Worm (Caenorhabditis elegans) whole organism, midembryonic: ENCODE data around the gene C33F10.8.

Experiments used
- flt-1 ChIP-seq: fragments of 200-800 bp; sonication (Bioruptor generic); IDR thresholded peaks from 2 replicates; pipeline ENCODE4 v1.3.6; 2022; ENCODE audit warnings: missing genetic modification characterization, missing compliant biosample characterization
- med-1 ChIP-seq: sonication (generic microtip); optimal IDR thresholded peaks from 2 replicates; lab custom pipeline; 2017; ENCODE audit warnings: missing genetic modification characterization, mild to moderate bottlenecking, missing compliant biosample characterization, antibody characterized with exemption, missing genetic modification reagents; ENCODE audit not compliant: insufficient read depth
- ref-1 ChIP-seq: fragments of 200-800 bp; sonication (Bioruptor generic); conservative IDR thresholded peaks from 2 replicates; pipeline ENCODE4 v1.3.6; 2022; ENCODE audit warnings: missing genetic modification reagents, missing genetic modification characterization, missing compliant biosample characterization
- tab-1 ChIP-seq: fragments of 200-800 bp; sonication (Bioruptor generic); IDR thresholded peaks from 2 replicates; pipeline ENCODE4 v1.3.6; 2022; ENCODE audit warnings: missing genetic modification characterization, missing compliant biosample characterization
- ztf-23 ChIP-seq: fragments of 200-800 bp; sonication (Bioruptor generic); IDR thresholded peaks from 2 replicates; pipeline ENCODE4 v1.3.6; 2022; ENCODE audit warnings: missing genetic modification reagents, missing genetic modification characterization, missing compliant biosample characterization
- ztf-29 ChIP-seq: fragments of 200-800 bp; sonication (Bioruptor generic); IDR thresholded peaks from 2 replicates; pipeline ENCODE4 v1.3.6; 2022; ENCODE audit warnings: missing genetic modification reagents, missing genetic modification characterization, missing compliant biosample characterization

DNA sequence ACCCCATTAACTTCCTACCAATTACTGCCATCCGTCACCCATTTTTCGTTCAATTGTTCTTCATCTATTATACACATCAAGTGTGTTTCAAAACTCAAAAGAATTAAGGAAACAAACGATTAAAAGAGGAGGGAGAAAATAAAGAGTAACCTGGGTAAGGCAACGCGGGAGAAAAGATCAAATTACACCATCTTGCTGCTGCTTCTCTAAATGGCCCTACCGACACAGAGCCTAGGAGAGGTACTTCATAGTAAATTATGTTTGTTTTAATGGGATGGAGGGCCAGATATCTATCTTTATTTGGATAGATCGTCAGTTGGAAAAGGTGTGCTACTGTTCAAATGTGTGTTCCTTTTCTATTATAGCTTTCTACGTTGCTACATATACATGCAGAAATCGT lies 9.7 kb downstream of the C33F10.8 start:
- TF ChIP-seq ztf-29 (GFP tag; lab: Robert Waterston, UW) (no peak), ztf-23 (GFP tag; lab: Robert Waterston, UW) (no peak), med-1 (GFP tag; lab: Kevin White, UChicago) (no peak), ref-1 (GFP tag; lab: Robert Waterston, UW) (no peak), tab-1 (GFP tag; lab: Robert Waterston, UW) (no peak), flt-1 (no peak)
